Worm (Caenorhabditis elegans) whole organism, mixed stage, embryonic: Measurements from ENCODE around the gene Y55F3BR.2.

Experiments used
- bed-3 ChIP-seq: fragments of 200-800 bp; sonication (Bioruptor generic); optimal IDR thresholded peaks from 3 replicates; lab custom pipeline; 2018; ENCODE audit warnings: mild to moderate bottlenecking, missing genetic modification characterization, moderate library complexity, missing compliant biosample characterization
- ceh-43 ChIP-seq: fragments of 200-800 bp; sonication (Bioruptor generic); optimal IDR thresholded peaks from 2 replicates; lab custom pipeline; 2018; ENCODE audit warnings: mild to moderate bottlenecking, missing genetic modification characterization, moderate library complexity, missing compliant biosample characterization
- elt-1 ChIP-seq: sonication (generic microtip); optimal IDR thresholded peaks from 2 replicates; lab custom pipeline; 2017; ENCODE audit warnings: missing genetic modification characterization, mild to moderate bottlenecking, missing compliant biosample characterization, antibody characterized with exemption, moderate library complexity, borderline replicate concordance; ENCODE audit not compliant: insufficient read depth
- elt-3 ChIP-seq: fragments of 150-350 bp; optimal IDR thresholded peaks from 2 replicates; lab custom pipeline; 2014; ENCODE audit warnings: missing biosample characterization, missing genetic modification characterization
- lin-13 ChIP-seq: fragments of 150-350 bp; optimal IDR thresholded peaks from 2 replicates; lab custom pipeline; 2014; ENCODE audit warnings: missing biosample characterization, missing genetic modification characterization
- nhr-76 ChIP-seq: sonication (generic microtip); optimal IDR thresholded peaks from 2 replicates; lab custom pipeline; 2017; ENCODE audit warnings: missing biosample characterization, missing genetic modification characterization
- unc-62 ChIP-seq: fragments of 150-350 bp; optimal IDR thresholded peaks from 2 replicates; lab custom pipeline; 2014; ENCODE audit warnings: missing biosample characterization, missing genetic modification reagents, missing genetic modification characterization

ce11 chrIV:842095-842494 lies 16.6 kb upstream of the Y55F3BR.2 start, which contains the start of gene Y55F3BR.6:
- TF ChIP-seq lin-13 (tag; lab: Kevin White, UChicago) (no peak), nhr-76 (tag; lab: Kevin White, UChicago) (no peak), bed-3 (GFP tag; lab: Kevin White, UChicago) (no peak), ceh-43 (no peak), elt-1 (tag; lab: Kevin White, UChicago) (no peak), unc-62 (GFP tag; lab: Kevin White, UChicago) (no peak), elt-3 (tag; lab: Kevin White, UChicago) (no peak)
